Worm (Caenorhabditis elegans) whole organism, L4 larva: ENCODE data around the gene C29F5.1.

Source experiments
- lir-3 ChIP-seq: sonication (generic microtip); optimal IDR thresholded peaks from 2 replicates; lab custom pipeline; 2016; ENCODE audit warnings: mild to moderate bottlenecking, missing genetic modification characterization, missing compliant biosample characterization
- mdl-1 ChIP-seq, 2 experiments: fragments of 150-350 bp in 1 of 2; sonication (generic microtip) in 1 of 2; optimal IDR thresholded peaks; 2 replicates each; lab custom pipeline; 2014 to 2017; ENCODE audit warnings: missing biosample characterization in 2 of 2, missing genetic modification characterization in 2 of 2
- mxl-3 ChIP-seq: fragments of 200-800 bp; sonication (Bioruptor generic); optimal IDR thresholded peaks from 2 replicates; lab custom pipeline; 2018; ENCODE audit warnings: mild to moderate bottlenecking, missing genetic modification characterization, missing compliant biosample characterization
- nhr-11 ChIP-seq: fragments of 150-350 bp; optimal IDR thresholded peaks from 2 replicates; lab custom pipeline; 2014; ENCODE audit warnings: missing biosample characterization, missing genetic modification characterization

DNA sequence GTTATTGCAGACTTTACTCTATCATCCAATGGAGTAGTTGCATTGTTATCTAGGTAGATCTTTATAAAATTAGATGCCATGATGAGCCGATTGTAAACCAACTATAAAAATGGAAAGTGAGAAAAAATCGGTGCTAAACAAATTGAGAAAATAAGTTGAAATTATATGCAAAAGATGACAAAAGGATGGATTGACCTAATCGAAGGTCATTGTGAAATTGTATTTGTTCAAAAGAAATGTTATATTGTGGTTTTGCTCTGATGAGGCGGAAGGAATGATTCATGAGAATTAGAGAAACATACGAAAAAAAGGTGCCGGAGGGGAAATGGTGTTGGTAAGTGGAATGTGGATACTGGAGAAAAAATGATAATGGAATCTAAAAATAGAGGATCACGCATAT lies 22.3 kb upstream of the C29F5.1 start, which contains the start of gene scly-1:
- TF ChIP-seq mxl-3 (GFP tag; lab: Kevin White, UChicago): no peak
- no peak for TF ChIP-seq nhr-11 (tag; lab: Kevin White, UChicago)
- TF ChIP-seq lir-3 (tag; lab: Kevin White, UChicago): no peak
- no peak for TF ChIP-seq mdl-1 (tag; optimal IDR thresholded peaks at IDR 0.05; lab: Kevin White, UChicago)
